Worm (Caenorhabditis elegans): Measurements from ENCODE around the gene K02E11.6.

The K02E11.6 gene

DNA sequence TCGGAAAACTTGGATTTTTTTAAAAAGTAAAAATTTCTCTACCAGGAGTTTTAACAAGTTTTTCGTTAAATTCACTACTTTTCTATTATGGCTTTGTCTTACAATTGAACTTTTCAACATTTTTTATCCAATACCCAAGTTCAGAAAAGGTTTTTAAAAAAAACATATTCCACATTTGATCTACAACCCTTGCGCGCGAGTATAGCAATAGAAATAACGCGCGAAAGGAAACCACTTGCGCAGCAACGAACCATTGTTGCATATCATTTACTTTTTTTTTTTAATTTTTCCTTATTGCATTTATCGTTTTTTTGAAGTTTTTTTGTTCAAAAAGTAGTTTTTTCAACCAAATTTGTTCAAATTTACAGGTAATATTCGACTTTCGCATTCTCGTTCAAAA, 37.2 kb downstream of the K02E11.6 start, which contains the start of gene F40G12.11 (continued):
- TF ChIP-seq ets-4 (GFP tag; optimal IDR thresholded peaks at IDR 0.05) (no peak), F23B12.7 (tag; optimal IDR thresholded peaks at IDR 0.05; ENCODE audit: insufficient read depth) (no peak), sdz-38 (tag; optimal IDR thresholded peaks at IDR 0.05) (no peak), F55B11.4 (tag; optimal IDR thresholded peaks at IDR 0.05; ENCODE audit: borderline replicate concordance, insufficient read depth) (no peak), snpc-1.3 (tag; optimal IDR thresholded peaks at IDR 0.05; ENCODE audit: insufficient read depth) (no peak), tbx-9 (tag; optimal IDR thresholded peaks at IDR 0.05; ENCODE audit: borderline replicate concordance) (no peak), fkh-3 (tag; optimal IDR thresholded peaks at IDR 0.05) (no peak), F39B2.1 (GFP tag; IDR thresholded peaks at IDR 0.05) (no peak), ztf-28 (GFP tag; IDR thresholded peaks at IDR 0.05) (no peak)

DNA sequence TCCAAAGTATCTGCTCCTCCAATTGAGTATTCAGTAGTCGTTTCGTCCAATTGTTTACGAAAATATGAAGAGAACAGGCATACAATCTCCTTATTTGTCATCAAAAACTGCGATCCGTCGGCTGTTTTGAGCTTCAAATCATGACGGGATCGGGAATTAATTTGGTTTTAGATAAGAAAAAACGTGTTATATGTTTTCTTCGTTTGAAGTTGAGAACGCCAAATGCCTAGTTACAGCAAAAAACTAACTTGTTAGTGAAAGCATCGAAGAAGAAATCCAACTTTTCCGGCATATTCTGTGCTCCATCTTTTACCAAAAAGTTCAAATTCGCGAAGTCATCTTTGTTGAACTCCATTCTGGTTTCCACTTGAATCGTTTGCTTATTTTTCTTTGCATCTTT, 40.8 kb downstream of the K02E11.6 start, which contains the start of gene F14D7.1:
TSS of gene F14D7.1 (minus strand) at position 101 of the 400 bp plus-strand sequence.
- TF ChIP-seq unc-62 (GFP tag; optimal IDR thresholded peaks at IDR 0.05) (no peak), ZK185.1 (tag; optimal IDR thresholded peaks at IDR 0.05; ENCODE audit: poor library complexity, severe bottlenecking) (no peak), nhr-120 (GFP tag; IDR thresholded peaks at IDR 0.05) (no peak), ceh-100 (GFP tag; IDR thresholded peaks at IDR 0.05) (no peak), hrde-1 (tag; optimal IDR thresholded peaks at IDR 0.05; ENCODE audit: borderline replicate concordance) (no peak), B0019.2 (GFP tag; conservative IDR thresholded peaks at IDR 0.05) (no peak), F33H1.4 (GFP tag; IDR thresholded peaks at IDR 0.05) (no peak), dox-1 (GFP tag; IDR thresholded peaks at IDR 0.05) (no peak), C06A6.2 (GFP tag; conservative IDR thresholded peaks at IDR 0.05) (no peak), mxl-1 (tag; optimal IDR thresholded peaks at IDR 0.05) (no peak), ztf-3 (GFP tag; optimal IDR thresholded peaks at IDR 0.05) (no peak), egl-44 (GFP tag; IDR thresholded peaks at IDR 0.05) (no peak)

DNA sequence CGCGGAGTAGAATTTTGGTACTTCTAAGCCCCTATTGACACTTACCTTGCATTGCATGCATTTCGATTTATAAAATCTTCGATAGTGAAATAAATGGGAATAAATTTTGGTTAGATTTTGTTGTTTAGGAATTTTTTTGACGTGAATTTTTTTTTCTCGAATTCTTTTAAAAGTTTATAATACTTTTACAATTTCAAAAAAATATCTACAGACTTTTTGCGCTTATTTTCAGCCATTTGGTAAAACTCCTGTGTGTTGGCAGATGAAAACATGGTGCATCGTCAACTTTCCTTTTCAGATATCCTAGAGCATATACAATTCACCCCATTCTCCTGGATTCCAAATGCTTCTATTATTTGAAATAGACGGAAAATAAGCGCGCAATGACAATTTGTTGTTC, 42.0 kb downstream of the K02E11.6 start, which contains the start of gene F14D7.18:
TSS of gene F14D7.18 (minus strand) at position 101 of the 400 bp plus-strand sequence.
- TF ChIP-seq let-607 (tag; optimal IDR thresholded peaks at IDR 0.05) (no peak), dpff-1 (tag; optimal IDR thresholded peaks at IDR 0.05) (no peak), ztf-3 (GFP tag; optimal IDR thresholded peaks at IDR 0.05) (no peak), lin-35 (GFP tag; optimal IDR thresholded peaks at IDR 0.05) (no peak), F37B4.10 (GFP tag; IDR thresholded peaks at IDR 0.05) (no peak), B0261.1 (tag; optimal IDR thresholded peaks at IDR 0.05) (no peak), Y56A3A.18 (GFP tag; IDR thresholded peaks at IDR 0.05) (no peak), madf-10 (tag; optimal IDR thresholded peaks at IDR 0.05) (no peak), mes-4 (tag; optimal IDR thresholded peaks at IDR 0.05) (no peak), F10E7.11 (tag; optimal IDR thresholded peaks at IDR 0.05) (no peak), ceh-100 (GFP tag; IDR thresholded peaks at IDR 0.05) (no peak), let-526 (GFP tag; IDR thresholded peaks at IDR 0.05) (no peak), aptf-2 (GFP tag; conservative IDR thresholded peaks at IDR 0.05) (no peak), K11D2.4 (GFP tag; IDR thresholded peaks at IDR 0.05) (no peak), C06A6.2 (GFP tag; conservative IDR thresholded peaks at IDR 0.05) (no peak), attf-5 (GFP tag; optimal IDR thresholded peaks at IDR 0.05) (no peak), nhr-80 (tag; optimal IDR thresholded peaks at IDR 0.05) (no peak), nfya-1 (tag; optimal IDR thresholded peaks at IDR 0.05; ENCODE audit: borderline replicate concordance, insufficient read depth) (no peak), ama-1 (optimal IDR thresholded peaks at IDR 0.05) (no peak), ama-1 (GFP tag; optimal IDR thresholded peaks at IDR 0.05) (no peak), athp-1 (tag; optimal IDR thresholded peaks at IDR 0.05) (no peak)
